Fruit fly (Drosophila melanogaster): ENCODE measurements around the gene CG11891.

Gene CG11891

dm6 chr3R:25237314-25237713 lies 32.7 kb upstream of the CG11891 start, which contains the start of gene Jhbp7:
Gene Jhbp7 (plus strand): TSS chr3R:25237614.
- TF ChIP-seq Snoo (tag; optimal IDR thresholded peaks at IDR 0.05) (no peak), CG15710 (tag; optimal IDR thresholded peaks at IDR 0.05) (no peak), CG34367 (tag; optimal IDR thresholded peaks at IDR 0.05) (no peak), gl (tag; optimal IDR thresholded peaks at IDR 0.05) (no peak), CG8301 (tag; optimal IDR thresholded peaks at IDR 0.05) (no peak), CG8159 (tag; optimal IDR thresholded peaks at IDR 0.05) (no peak), Ets98B (GFP tag; IDR thresholded peaks at IDR 0.05) (no peak), EcR (GFP tag; optimal IDR thresholded peaks at IDR 0.05) (peak; percentile 81)

- TF ChIP-seq EcR (GFP tag; optimal IDR thresholded peaks at IDR 0.05) (peak; percentile 94), CG8159 (tag; optimal IDR thresholded peaks at IDR 0.05) (peak; percentile 60), CG12605 (GFP tag; IDR thresholded peaks at IDR 0.05) (no peak), Pif1B (GFP tag; optimal IDR thresholded peaks at IDR 0.05) (no peak), CG17806 (tag; optimal IDR thresholded peaks at IDR 0.05) (peak; percentile 3), CG13204 (GFP tag; optimal IDR thresholded peaks at IDR 0.05) (no peak), Pif1A (GFP tag; optimal IDR thresholded peaks at IDR 0.05) (no peak), CG15710 (tag; optimal IDR thresholded peaks at IDR 0.05) (peak; percentile 22), rn (GFP tag; IDR thresholded peaks at IDR 0.05) (no peak), CG9948 (tag; optimal IDR thresholded peaks at IDR 0.05) (peak; percentile 33), CG4496 (GFP tag; IDR thresholded peaks at IDR 0.05) (no peak), CG34367 (tag; optimal IDR thresholded peaks at IDR 0.05) (peak; percentile 11), CG10348 (GFP tag; IDR thresholded peaks at IDR 0.05) (no peak)
These were observed 31.0 kb upstream of the CG11891 start for dm6 chr3R:25238771-25239700.

dm6 chr3R:25239880-25240279 lies 30.1 kb upstream of the CG11891 start, which contains the start of gene to:
Gene to (plus strand): TSS chr3R:25240180.
- TF ChIP-seq CG8159 (tag; optimal IDR thresholded peaks at IDR 0.05) (no peak), rn (GFP tag; IDR thresholded peaks at IDR 0.05) (no peak), Snoo (tag; optimal IDR thresholded peaks at IDR 0.05) (no peak), fd96Ca (GFP tag; IDR thresholded peaks at IDR 0.05) (no peak), CG12605 (GFP tag; IDR thresholded peaks at IDR 0.05) (no peak), CG4496 (GFP tag; IDR thresholded peaks at IDR 0.05) (no peak), CG17806 (tag; optimal IDR thresholded peaks at IDR 0.05) (no peak), CG10348 (GFP tag; IDR thresholded peaks at IDR 0.05) (no peak), CG14655 (GFP tag; optimal IDR thresholded peaks at IDR 0.05) (no peak)

- TF ChIP-seq CG10348 (GFP tag; IDR thresholded peaks at IDR 0.05) (no peak), EcR (GFP tag; optimal IDR thresholded peaks at IDR 0.05) (peak; percentile 67)
These were observed 28.4 kb upstream of the CG11891 start, which contains the start of gene CG11854 for dm6 chr3R:25241507-25242070. Gene CG11854 (plus strand): TSS chr3R:25242020.

- TF ChIP-seq CG17806 (tag; optimal IDR thresholded peaks at IDR 0.05) = no peak
- peak; percentile 81 for TF ChIP-seq EcR (GFP tag; optimal IDR thresholded peaks at IDR 0.05)
These were observed 24.8 kb upstream of the CG11891 start, which contains the start of gene bam for dm6 chr3R:25245052-25245813. Gene bam (minus strand): TSS chr3R:25245109.

- TF ChIP-seq CG34367 (tag; optimal IDR thresholded peaks at IDR 0.05) (peak; percentile 91), CG17806 (tag; optimal IDR thresholded peaks at IDR 0.05) (peak; percentile 71), D1 (tag; optimal IDR thresholded peaks at IDR 0.05) (no peak), Ets98B (GFP tag; IDR thresholded peaks at IDR 0.05) (peak; percentile 86), CG4496 (GFP tag; IDR thresholded peaks at IDR 0.05) (peak; percentile 97), CG10348 (GFP tag; IDR thresholded peaks at IDR 0.05) (peak; percentile 32; the same call in 1 of the 2 replicates), Snoo (tag; optimal IDR thresholded peaks at IDR 0.05) (peak; percentile 98), CG13204 (GFP tag; optimal IDR thresholded peaks at IDR 0.05) (no peak), Pif1A (GFP tag; optimal IDR thresholded peaks at IDR 0.05) (peak; percentile 92), gl (tag; optimal IDR thresholded peaks at IDR 0.05) (peak; percentile 80), CG8159 (tag; optimal IDR thresholded peaks at IDR 0.05) (peak; percentile 81), CG14655 (GFP tag; optimal IDR thresholded peaks at IDR 0.05) (no peak), CG32121 (GFP tag; IDR thresholded peaks at IDR 0.05) (peak; percentile 67), EcR (GFP tag; optimal IDR thresholded peaks at IDR 0.05) (no peak), CG9948 (tag; optimal IDR thresholded peaks at IDR 0.05) (peak; percentile 67), CG8301 (tag; optimal IDR thresholded peaks at IDR 0.05) (no peak), CG12605 (GFP tag; IDR thresholded peaks at IDR 0.05) (peak; percentile 89), rn (GFP tag; IDR thresholded peaks at IDR 0.05) (peak; percentile 87), CG15710 (tag; optimal IDR thresholded peaks at IDR 0.05) (peak; percentile 90), fd96Ca (GFP tag; IDR thresholded peaks at IDR 0.05) (no peak; the same call in 1 of the 3 replicates), Pif1B (GFP tag; optimal IDR thresholded peaks at IDR 0.05) (no peak)
These were observed 22.6 kb upstream of the CG11891 start, which contains the start of the genes RpS27 and Nup37 for dm6 chr3R:25247379-25247869. Gene RpS27 (minus strand): TSS chr3R:25247514. Gene Nup37 (plus strand): TSS chr3R:25247658.

All from whole organism, pupa.